Worm (Caenorhabditis elegans): Measurements from ENCODE around the gene F52E1.3.

F52E1.3 gene

DNA sequence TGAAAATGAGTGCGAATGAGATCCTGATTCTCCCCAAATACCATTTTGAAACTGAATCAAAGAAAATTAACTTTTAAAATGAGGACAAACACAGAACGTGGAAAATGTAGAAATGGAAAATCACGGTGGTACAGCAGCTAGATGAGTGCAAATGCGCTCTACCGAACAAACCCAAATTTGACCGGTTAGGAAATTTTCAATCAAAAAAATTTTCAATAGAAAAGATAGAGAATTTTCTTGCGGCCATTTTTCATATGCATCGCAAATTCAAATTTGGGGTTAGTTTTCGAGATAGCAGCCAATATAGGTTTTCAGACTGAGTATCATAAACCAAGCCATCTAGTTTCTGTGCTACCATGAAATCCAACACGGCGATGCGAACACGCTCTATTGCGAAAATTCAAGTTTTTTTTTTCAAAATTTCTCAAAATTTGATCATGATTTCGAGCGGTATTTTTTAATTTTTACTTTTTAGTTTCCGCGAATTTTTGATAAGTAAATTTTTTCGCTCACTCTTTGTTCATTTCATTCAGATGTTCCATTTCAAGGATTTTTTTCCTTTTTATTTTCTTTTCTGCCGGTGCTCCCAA is 18.9 kb downstream of the F52E1.3 start, which contains the start of gene vha-18:
vha-18 (minus strand) TSS at position 51 of the 590 bp plus-strand sequence.
- TF ChIP-seq ham-2 (GFP tag; optimal IDR thresholded peaks at IDR 0.05) (no peak), ceh-83 (GFP tag; optimal IDR thresholded peaks at IDR 0.05) (no peak), nhr-76 (tag; optimal IDR thresholded peaks at IDR 0.05) (no peak), hlh-1 (tag; optimal IDR thresholded peaks at IDR 0.05) (no peak), pha-4 (tag; optimal IDR thresholded peaks at IDR 0.05) (no peak), drap-1 (GFP tag; optimal IDR thresholded peaks at IDR 0.05) (no peak), nhr-12 (tag; optimal IDR thresholded peaks at IDR 0.05) (no peak), cnd-1 (tag; optimal IDR thresholded peaks at IDR 0.05) (no peak), zip-8 (tag; optimal IDR thresholded peaks at IDR 0.05) (no peak), tbx-8 (GFP tag; optimal IDR thresholded peaks at IDR 0.05) (no peak), unc-120 (tag; optimal IDR thresholded peaks at IDR 0.05; ENCODE audit: poor library complexity, severe bottlenecking) (no peak), nhr-2 (tag; optimal IDR thresholded peaks at IDR 0.05) (no peak), sem-2 (GFP tag; optimal IDR thresholded peaks at IDR 0.05) (no peak), ztf-11 (tag; optimal IDR thresholded peaks at IDR 0.05) (no peak), flh-1 (GFP tag; optimal IDR thresholded peaks at IDR 0.05) (no peak)

DNA sequence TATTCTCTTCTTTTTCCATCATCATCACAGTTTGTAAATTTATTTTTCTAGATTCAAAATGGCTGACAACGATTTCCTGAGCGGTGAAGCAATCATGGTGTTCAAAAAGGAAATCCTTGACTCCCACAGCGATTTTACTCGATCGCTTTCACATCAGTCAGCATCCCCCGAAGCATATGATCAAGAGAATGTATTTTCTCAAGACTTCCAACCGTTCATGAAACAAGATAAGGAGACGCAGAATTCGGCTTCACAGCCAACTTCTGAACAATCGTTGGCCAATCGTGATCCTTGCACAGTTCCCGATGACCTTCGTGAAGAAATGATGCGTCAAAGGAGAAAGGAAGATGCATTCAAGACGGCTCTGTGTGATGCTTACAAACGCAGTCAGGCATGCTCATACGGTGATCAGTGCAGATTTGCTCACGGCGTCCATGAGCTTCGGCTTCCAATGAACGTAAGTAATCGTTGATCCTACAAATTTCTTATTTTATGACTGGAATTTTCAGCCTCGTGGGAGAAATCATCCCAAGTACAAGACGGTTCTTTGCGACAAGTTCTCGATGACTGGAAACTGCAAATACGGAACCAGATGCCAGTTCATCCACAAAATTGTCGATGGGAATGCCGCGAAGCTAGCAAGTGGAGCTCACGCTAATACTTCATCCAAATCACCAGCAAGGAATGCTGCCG is 19.6 kb downstream of the F52E1.3 start, which contains the start of gene pos-1:
pos-1 (plus strand) TSS at position 51 of the 693 bp plus-strand sequence.
- no peak for TF ChIP-seq hlh-1 (tag; optimal IDR thresholded peaks at IDR 0.05)
- TF ChIP-seq mep-1 (tag; optimal IDR thresholded peaks at IDR 0.05), result no peak
- no peak for TF ChIP-seq lsy-2 (tag; optimal IDR thresholded peaks at IDR 0.05)
- TF ChIP-seq M03D4.4 (tag; optimal IDR thresholded peaks at IDR 0.05), result no peak
- no peak for TF ChIP-seq lin-13 (tag; optimal IDR thresholded peaks at IDR 0.05)
- no peak for TF ChIP-seq ztf-11 (tag; optimal IDR thresholded peaks at IDR 0.05)
- TF ChIP-seq zip-8 (tag; optimal IDR thresholded peaks at IDR 0.05), result no peak
- TF ChIP-seq pha-4 (tag; optimal IDR thresholded peaks at IDR 0.05), result no peak
- no peak for TF ChIP-seq blmp-1 (tag; optimal IDR thresholded peaks at IDR 0.05)
- TF ChIP-seq drap-1 (GFP tag; optimal IDR thresholded peaks at IDR 0.05), result no peak
- TF ChIP-seq ceh-83 (GFP tag; optimal IDR thresholded peaks at IDR 0.05), result no peak
- no peak for TF ChIP-seq ham-2 (GFP tag; optimal IDR thresholded peaks at IDR 0.05)
- TF ChIP-seq nhr-2 (tag; optimal IDR thresholded peaks at IDR 0.05), result no peak
- TF ChIP-seq ceh-43 (GFP tag; optimal IDR thresholded peaks at IDR 0.05), result no peak
- TF ChIP-seq elt-1 (tag; optimal IDR thresholded peaks at IDR 0.05; ENCODE audit: borderline replicate concordance, insufficient read depth), result no peak

DNA sequence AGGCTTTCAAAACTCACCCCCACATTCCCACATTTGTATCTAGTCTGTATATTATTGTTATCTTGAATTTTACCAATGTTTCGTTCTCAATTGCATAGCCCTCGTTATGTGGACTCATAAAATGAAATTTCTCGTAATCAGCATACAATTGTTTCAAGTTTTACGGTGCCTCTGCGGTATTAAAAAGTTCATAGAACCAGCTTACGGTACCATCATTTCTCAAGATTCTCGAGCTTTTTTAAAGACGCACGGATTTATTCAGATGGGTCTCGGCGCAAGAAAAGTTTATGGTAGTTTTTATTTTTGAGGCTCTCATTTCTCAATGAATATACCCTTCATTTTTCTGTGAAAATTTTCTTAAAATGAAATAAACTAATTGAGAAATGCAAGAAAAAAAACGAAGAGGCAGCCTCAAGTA is 20.5 kb downstream of the F52E1.3 start:
- no peak for TF ChIP-seq snpc-4 (tag; optimal IDR thresholded peaks at IDR 0.05)
- no peak for TF ChIP-seq mep-1 (tag; optimal IDR thresholded peaks at IDR 0.05)
- no peak for TF ChIP-seq cnd-1 (tag; optimal IDR thresholded peaks at IDR 0.05)
- TF ChIP-seq sem-2 (GFP tag; optimal IDR thresholded peaks at IDR 0.05), result no peak
- TF ChIP-seq zip-8 (tag; optimal IDR thresholded peaks at IDR 0.05), result no peak
- TF ChIP-seq ceh-43 (GFP tag; optimal IDR thresholded peaks at IDR 0.05), result no peak
- TF ChIP-seq ceh-39 (tag; optimal IDR thresholded peaks at IDR 0.05), result no peak
- no peak for TF ChIP-seq elt-3 (tag; optimal IDR thresholded peaks at IDR 0.05)

DNA sequence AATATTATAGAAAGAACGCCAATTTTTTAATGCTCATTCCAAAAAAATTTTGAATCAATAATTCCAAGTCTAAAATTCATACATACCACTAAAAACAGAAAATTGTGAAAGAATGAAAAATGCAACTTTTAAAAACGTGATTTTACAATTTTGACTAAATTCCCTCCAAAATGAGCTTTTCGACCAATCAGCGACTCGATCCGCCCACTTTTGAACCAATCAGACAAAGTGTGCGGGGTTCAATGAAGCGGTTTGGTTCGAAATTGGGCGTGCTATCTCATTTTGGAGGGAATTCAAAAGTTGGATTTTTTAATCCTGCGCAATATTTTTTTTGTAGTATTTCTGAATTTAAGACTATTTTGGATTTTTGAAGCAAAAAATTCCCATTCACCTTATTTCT is 22.7 kb downstream of the F52E1.3 start:
- TF ChIP-seq cnd-1 (tag; optimal IDR thresholded peaks at IDR 0.05) (no peak), nhr-12 (tag; optimal IDR thresholded peaks at IDR 0.05) (no peak), ham-2 (GFP tag; optimal IDR thresholded peaks at IDR 0.05) (no peak), tbx-8 (GFP tag; optimal IDR thresholded peaks at IDR 0.05) (no peak), unc-39 (tag; optimal IDR thresholded peaks at IDR 0.05) (no peak), snpc-4 (tag; optimal IDR thresholded peaks at IDR 0.05) (no peak), flh-1 (GFP tag; optimal IDR thresholded peaks at IDR 0.05) (no peak)

DNA sequence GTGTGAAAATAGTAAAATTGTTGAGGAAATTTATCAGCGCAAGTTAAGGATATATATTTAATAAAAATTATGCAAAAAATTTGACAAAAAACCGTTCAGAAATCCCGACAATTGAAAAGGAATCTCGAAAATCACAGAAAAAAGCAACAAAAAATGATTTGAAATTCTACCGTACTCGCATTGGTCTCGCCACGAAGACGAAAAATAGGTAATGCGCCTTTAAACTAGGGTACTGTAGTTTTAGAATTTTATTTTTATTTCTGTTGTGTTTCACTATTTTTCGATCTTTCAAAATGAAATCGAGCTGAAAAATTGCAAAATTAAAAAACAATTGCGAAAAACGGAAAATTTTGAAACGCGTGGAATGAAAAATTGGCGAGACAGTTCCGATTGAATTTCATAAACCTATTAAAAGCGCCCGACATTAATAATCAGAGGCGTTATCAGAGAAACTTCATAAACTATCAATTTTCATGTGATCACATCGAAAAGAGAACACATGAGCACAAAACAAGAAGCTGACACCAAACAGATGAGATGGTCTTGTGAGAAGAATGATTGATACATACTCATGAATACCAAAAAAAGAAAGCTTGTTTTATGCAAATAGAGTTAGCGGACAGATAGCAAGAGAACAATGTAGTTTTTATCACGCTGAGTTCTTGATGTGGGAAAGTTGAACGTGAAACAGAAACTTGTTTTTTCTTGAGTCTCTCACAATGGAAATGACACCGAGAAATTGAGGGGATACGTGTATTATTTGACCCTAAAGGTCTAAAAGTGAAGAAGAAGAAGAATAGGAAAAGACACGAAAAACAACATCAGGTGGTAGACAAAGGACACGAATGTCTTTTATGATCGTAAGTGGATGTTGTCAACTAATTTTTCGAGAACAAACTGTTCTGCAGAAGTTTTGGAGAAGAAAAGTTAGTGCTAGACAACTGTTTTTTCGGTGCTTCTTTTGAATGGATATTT is 30.5 kb downstream of the F52E1.3 start:
- TF ChIP-seq ceh-43 (GFP tag; optimal IDR thresholded peaks at IDR 0.05) (no peak), lsy-2 (tag; optimal IDR thresholded peaks at IDR 0.05) (no peak)

Data from whole organism, mixed stage, embryonic.